Worm (Caenorhabditis elegans) whole organism, early embryonic: ENCODE measurements around the gene aff-1.

Source experiments
- B0310.2 ChIP-seq: sonication (generic microtip); optimal IDR thresholded peaks from 2 replicates; lab custom pipeline; 2016; ENCODE audit warnings: mild to moderate bottlenecking, missing genetic modification characterization, missing compliant biosample characterization
- F13C5.2 ChIP-seq: sonication (generic microtip); optimal IDR thresholded peaks from 2 replicates; lab custom pipeline; 2017; ENCODE audit warnings: mild to moderate bottlenecking, missing genetic modification characterization, inconsistent platforms, missing compliant biosample characterization
- aly-1 ChIP-seq: sonication (generic microtip); optimal IDR thresholded peaks from 2 replicates; lab custom pipeline; 2016; ENCODE audit warnings: missing genetic modification characterization, missing compliant biosample characterization
- ama-1 ChIP-seq: fragments of 150-350 bp; optimal IDR thresholded peaks from 2 replicates; lab custom pipeline; 2014
- ceh-13 ChIP-seq: fragments of 200-800 bp; sonication (Bioruptor generic); optimal IDR thresholded peaks from 2 replicates; lab custom pipeline; 2018; ENCODE audit warnings: mild to moderate bottlenecking, missing genetic modification characterization, missing compliant biosample characterization
- ceh-36 ChIP-seq: sonication (generic microtip); optimal IDR thresholded peaks from 2 replicates; lab custom pipeline; 2016; ENCODE audit warnings: missing genetic modification characterization, inconsistent platforms, missing compliant biosample characterization
- ets-7 ChIP-seq: sonication (generic microtip); optimal IDR thresholded peaks from 2 replicates; lab custom pipeline; 2016; ENCODE audit warnings: missing genotype, missing genetic modification characterization, missing compliant biosample characterization
- flt-1 ChIP-seq: fragments of 200-800 bp; sonication (Bioruptor generic); IDR thresholded peaks from 2 replicates; pipeline ENCODE4 v1.3.6; 2022; ENCODE audit warnings: missing genetic modification characterization, missing compliant biosample characterization
- hmbx-1 ChIP-seq: sonication (generic microtip); optimal IDR thresholded peaks from 2 replicates; lab custom pipeline; 2016; ENCODE audit warnings: mild to moderate bottlenecking, missing genetic modification characterization, missing compliant biosample characterization
- hmg-4 ChIP-seq: fragments of 200-800 bp; sonication (Bioruptor generic); optimal IDR thresholded peaks from 2 replicates; lab custom pipeline; 2018; ENCODE audit warnings: mild to moderate bottlenecking, missing genetic modification characterization, missing compliant biosample characterization
- hnd-1 ChIP-seq: sonication (generic microtip); optimal IDR thresholded peaks from 2 replicates; lab custom pipeline; 2016; ENCODE audit warnings: missing genetic modification characterization, missing compliant biosample characterization
- pes-1 ChIP-seq: fragments of 200-800 bp; sonication (Bioruptor generic); IDR thresholded peaks from 2 replicates; pipeline ENCODE4 v1.3.6; 2022; ENCODE audit warnings: missing genetic modification reagents, missing genetic modification characterization, missing compliant biosample characterization
- scrt-1 ChIP-seq: fragments of 200-800 bp; sonication (Bioruptor generic); IDR thresholded peaks from 2 replicates; pipeline ENCODE4 v1.3.6; 2022; ENCODE audit warnings: missing genetic modification characterization, missing compliant biosample characterization
- sea-1 ChIP-seq: fragments of 200-800 bp; sonication (Bioruptor generic); conservative IDR thresholded peaks from 2 replicates; pipeline ENCODE4 v1.3.6; 2022; ENCODE audit warnings: missing genetic modification characterization, missing compliant biosample characterization
- tbx-11 ChIP-seq: fragments of 200-800 bp; sonication (Bioruptor generic); IDR thresholded peaks from 2 replicates; pipeline ENCODE4 v1.3.6; 2022; ENCODE audit warnings: missing genetic modification characterization, missing compliant biosample characterization
- tbx-37 ChIP-seq: fragments of 200-800 bp; sonication (Bioruptor generic); conservative IDR thresholded peaks from 2 replicates; pipeline ENCODE4 v1.3.6; 2022; ENCODE audit warnings: missing genetic modification reagents, missing genetic modification characterization, missing compliant biosample characterization
- tra-4 ChIP-seq: sonication (generic microtip); optimal IDR thresholded peaks from 2 replicates; lab custom pipeline; 2017; ENCODE audit warnings: missing genetic modification characterization, missing compliant biosample characterization

Gene aff-1

DNA sequence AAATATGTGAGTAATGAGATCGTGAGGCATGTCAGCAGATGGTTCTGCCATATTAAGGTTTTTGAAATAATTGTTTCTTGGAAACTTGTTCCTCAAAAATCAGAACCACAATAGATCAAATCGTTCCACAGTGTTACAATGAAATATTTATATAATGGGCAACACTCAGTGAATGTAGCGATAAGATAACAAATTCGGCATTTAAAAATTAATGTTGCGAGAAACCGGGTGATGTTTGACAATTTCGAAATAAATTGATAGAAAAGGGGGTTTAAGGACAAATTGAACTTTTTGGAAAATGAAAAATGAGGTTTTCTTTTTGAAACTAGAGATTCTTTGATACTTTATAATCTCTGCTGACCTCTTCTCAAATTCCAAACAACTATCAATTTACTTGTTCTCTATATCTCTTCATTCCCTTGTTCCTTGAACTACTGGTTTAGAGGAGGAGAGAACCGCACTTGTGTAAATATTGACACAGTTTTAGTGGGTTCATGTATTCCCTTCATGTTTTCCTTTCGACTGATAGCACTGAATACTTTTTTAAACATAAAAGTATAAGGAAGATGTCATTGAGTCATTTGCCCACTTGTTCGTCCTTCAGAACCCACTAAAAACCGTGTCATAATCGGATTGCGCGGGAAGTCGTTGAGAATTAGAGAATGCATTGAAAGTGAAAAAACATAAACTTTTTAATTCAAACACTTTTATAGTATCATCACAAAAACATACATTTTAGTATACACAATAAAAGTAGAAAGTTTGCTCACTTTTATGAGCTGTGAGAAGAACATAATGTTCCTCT, 26.6 kb downstream of the aff-1 start:
- TF ChIP-seq pes-1 (no peak), hmbx-1 (no peak), F13C5.2 (tag; lab: Kevin White, UChicago) (no peak), B0310.2 (tag; lab: Kevin White, UChicago) (no peak), tbx-37 (GFP tag; lab: Robert Waterston, UW) (no peak), scrt-1 (no peak), hmg-4 (no peak), ceh-36 (tag; lab: Kevin White, UChicago) (no peak), aly-1 (tag; lab: Kevin White, UChicago) (no peak), sea-1 (no peak)

DNA sequence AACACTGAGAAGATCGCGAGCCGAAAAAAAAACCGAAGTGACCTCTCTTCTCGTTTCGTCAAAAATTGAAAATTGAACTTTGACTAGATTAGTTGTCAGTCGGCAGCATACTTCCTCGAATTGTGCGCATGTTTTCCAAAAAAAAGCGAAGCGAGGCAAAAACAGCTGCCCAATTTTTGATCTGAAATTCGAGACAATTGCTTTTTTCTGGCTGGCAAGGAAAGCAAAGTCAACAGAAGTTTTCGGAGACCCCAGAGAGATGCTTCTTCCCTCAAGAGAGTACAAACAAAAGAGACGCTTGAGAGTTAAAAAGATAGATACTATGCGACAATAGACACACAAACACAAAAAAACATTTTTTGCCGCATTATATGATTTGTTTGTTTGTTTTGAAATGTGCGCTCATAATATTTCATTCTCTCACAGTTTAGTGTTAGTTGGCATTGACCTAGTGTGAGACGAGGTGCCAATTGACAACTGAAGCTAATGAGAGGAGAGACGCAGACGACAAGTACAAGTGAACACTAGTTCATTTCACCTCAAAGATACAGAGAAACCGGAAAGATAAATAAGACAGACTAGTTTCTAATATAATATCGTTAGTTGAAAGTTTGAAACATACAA, 27.5 kb downstream of the aff-1 start:
- no peak for TF ChIP-seq pes-1
- TF ChIP-seq ceh-13 (GFP tag; lab: Kevin White, UChicago) = no peak
- no peak for TF ChIP-seq ama-1
- no peak for TF ChIP-seq tra-4
- no peak for TF ChIP-seq scrt-1
- no peak for TF ChIP-seq hmbx-1
- no peak for TF ChIP-seq flt-1 (GFP tag; lab: Robert Waterston, UW)
- no peak for TF ChIP-seq tbx-11 (GFP tag; lab: Robert Waterston, UW)
- TF ChIP-seq aly-1 (tag; lab: Kevin White, UChicago) = no peak
- no peak for TF ChIP-seq B0310.2 (tag; lab: Kevin White, UChicago)
- TF ChIP-seq hmg-4 = no peak
- no peak for TF ChIP-seq ceh-36 (tag; lab: Kevin White, UChicago)
- no peak for TF ChIP-seq sea-1
- no peak for TF ChIP-seq tbx-37 (GFP tag; lab: Robert Waterston, UW)

DNA sequence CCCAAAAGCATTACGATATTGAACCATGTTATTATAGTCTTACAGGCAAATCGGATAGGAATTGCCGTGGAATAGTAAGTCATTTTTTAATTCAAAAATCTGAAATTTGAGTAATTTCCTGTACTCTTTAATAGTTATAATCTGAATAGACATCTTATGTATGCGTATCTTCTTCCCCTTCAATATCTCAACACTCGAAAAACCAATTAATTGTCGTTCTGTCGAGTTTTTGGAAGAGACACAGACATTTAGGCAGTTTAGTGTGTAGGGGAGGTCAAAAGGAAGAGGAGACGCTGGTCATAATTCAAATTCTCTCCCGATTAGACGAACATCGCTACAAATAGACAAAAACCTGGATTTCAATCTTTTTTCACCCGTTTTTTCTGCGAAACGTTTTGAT, 28.1 kb downstream of the aff-1 start:
- 0 out of 2 replicates have a peak, but pooled peaks have one; percentile 30 for TF ChIP-seq flt-1 (GFP tag; lab: Robert Waterston, UW)
- no peak for TF ChIP-seq hmbx-1
- TF ChIP-seq scrt-1 = no peak
- no peak for TF ChIP-seq sea-1
- TF ChIP-seq tbx-37 (GFP tag; lab: Robert Waterston, UW) = no peak
- TF ChIP-seq tra-4 = no peak

DNA sequence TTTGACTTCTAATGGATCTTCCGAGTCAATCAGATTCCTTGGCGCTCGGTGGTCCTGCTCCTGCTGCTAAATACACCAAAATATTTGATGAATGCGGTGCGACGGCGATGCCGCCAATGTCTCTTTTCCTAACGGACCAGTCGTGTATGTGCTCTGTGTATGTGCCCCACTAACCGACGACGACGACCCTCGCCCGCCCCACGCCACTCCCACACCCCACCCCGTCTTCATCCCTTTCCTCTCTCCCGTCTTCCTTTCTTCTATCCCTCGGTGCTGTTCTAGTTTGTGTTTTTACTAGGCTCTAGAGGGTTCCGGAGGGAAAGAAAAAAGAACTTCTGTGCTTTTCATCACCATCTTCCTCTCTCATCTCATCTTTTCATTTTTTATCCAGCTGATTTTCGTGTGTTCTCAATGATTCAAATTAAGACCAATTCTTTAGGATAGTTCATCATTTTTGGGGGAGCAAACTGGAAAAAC, 28.9 kb downstream of the aff-1 start, which contains the start of gene egl-27:
TSS of gene egl-27 (plus strand) at position 427 of the 477 bp plus-strand sequence.
- TF ChIP-seq sea-1 (peak; percentile 69; the same call in 1 of the 2 replicates), hmg-4 (no peak)

DNA sequence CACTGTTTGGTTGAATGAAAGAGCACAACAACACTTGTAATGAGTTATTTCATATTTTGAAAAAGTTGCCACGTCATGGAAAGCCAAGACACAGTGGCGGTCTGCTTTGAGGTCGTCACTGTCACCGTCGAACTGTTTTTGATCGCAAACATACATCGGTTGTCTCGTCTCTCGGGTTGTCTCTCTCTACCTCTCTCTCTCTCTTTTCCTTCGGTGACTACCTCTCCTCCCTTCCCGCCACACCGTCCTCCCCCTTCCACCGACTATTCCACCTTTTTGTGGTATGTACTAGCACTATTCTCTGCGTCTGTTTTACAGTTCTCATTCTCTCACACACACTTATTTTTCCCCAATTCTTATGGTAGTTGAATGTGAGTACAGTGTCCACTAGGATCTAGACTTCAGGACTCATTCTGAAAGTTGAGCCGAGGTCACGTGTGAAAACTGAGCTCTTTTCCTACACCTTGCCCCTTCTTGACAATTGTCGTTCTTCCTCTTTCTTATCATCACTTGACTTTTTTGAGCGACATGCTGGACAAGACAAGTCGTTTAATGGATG, 29.7 kb downstream of the aff-1 start:
- TF ChIP-seq ceh-36 (tag; lab: Kevin White, UChicago) = peak; percentile 69
- no peak for TF ChIP-seq pes-1
- TF ChIP-seq aly-1 (tag; lab: Kevin White, UChicago) = peak; percentile 7

DNA sequence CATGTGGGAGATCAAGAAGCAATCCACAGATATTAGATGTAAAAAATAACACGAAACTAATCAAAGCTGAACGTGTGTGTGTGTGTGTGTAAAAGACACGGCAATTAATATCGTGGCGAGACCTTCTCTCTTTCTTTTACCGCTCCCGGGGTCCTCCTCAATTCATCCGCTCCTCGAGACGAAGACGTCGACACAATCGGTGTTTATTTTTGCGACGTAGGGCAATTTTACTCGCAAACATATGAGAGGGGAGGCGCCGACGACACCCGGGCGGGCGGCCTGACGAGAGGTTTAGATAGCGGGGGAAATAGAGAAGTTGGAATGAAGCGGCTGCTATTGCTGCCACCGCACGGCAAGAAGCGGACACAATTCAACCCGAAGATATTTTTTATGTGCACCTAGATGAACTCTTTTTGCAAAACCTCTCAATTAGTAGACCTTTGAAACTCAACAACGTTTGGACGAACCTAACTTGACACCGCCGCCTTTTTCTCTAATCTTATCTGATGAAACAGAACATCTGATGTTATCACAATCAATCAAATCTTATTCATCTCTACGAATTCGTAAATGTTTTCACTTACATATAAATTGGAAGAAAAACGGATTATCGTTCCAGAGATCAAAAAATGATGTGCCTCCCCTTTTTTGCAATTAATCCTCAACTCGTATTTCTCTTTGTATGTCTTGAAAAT, 30.7 kb downstream of the aff-1 start:
- peak; percentile 63 for TF ChIP-seq hmg-4
- no peak for TF ChIP-seq tbx-11 (GFP tag; lab: Robert Waterston, UW)
- peak; percentile 13; the same call in 1 of the 2 replicates for TF ChIP-seq flt-1 (GFP tag; lab: Robert Waterston, UW)
- no peak for TF ChIP-seq pes-1

DNA sequence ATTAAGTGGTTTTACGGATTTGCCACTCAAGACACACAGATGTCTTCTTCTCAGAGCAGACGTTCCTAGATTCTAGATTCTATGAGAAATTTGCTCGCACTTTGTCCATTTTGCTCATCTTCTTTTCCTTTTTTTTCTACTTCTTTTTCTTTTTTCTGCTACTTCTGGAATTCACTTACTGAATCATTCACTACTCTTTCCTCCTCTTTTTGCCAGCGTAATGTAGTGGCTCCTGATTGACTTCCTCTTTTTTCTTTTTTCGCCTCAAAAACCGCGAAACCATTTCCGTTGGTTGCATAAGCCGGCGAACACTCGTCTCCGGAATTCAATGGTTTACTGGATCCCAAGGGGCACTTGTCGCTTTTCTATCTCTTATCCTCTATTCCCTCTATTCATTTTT, 31.3 kb downstream of the aff-1 start:
- TF ChIP-seq ceh-13 (GFP tag; lab: Kevin White, UChicago) (no peak), hmbx-1 (no peak), ets-7 (tag; lab: Kevin White, UChicago) (no peak)

DNA sequence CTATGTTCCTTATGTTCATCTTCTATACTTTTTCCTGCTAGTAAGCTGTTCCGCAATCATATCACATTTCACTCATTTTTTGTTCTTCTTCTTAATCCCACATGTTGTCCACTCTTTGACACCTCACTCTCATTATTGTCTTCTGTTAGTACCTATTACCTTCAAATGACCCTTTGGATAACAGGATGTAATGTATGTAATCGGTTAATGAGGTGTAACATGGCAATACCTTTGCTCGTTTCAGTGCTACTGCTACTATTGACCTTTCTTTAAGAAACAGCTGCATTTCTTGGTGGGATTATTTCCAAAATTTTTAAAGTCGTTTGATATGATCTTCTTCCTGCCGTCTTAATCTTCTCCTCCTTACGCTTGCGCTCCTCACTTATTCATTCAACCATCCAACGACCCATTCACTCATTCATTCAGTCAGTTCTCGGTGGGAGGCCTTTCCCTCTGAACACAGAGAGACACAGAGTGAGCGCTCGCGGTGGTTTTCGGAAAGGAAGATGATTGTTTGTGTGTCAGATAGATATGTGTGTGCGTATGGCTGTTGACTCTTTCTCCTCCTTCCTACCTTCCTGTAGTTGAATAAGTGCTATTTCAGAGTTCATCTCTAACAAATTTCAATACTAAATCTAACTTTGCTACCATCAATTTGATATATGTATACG, 31.9 kb downstream of the aff-1 start:
- TF ChIP-seq flt-1 (GFP tag; lab: Robert Waterston, UW) (no peak), tbx-37 (GFP tag; lab: Robert Waterston, UW) (no peak), pes-1 (no peak), scrt-1 (no peak), hnd-1 (tag; lab: Kevin White, UChicago) (no peak), ets-7 (tag; lab: Kevin White, UChicago) (peak; percentile 12), F13C5.2 (tag; lab: Kevin White, UChicago) (no peak), hmbx-1 (no peak), aly-1 (tag; lab: Kevin White, UChicago) (no peak), tra-4 (no peak), B0310.2 (tag; lab: Kevin White, UChicago) (no peak), tbx-11 (GFP tag; lab: Robert Waterston, UW) (no peak), ceh-13 (GFP tag; lab: Kevin White, UChicago) (no peak), ama-1 (no peak), hmg-4 (peak; percentile 77), sea-1 (0 out of 2 replicates have a peak, but pooled peaks have one; percentile 44), ceh-36 (tag; lab: Kevin White, UChicago) (peak; percentile 83)
